Worm (Caenorhabditis elegans) whole organism, L1 larva: ENCODE measurements around the gene glb-1.

Experiments
- C04F5.9 ChIP-seq: sonication (generic microtip); optimal IDR thresholded peaks from 2 replicates; lab custom pipeline; 2016; ENCODE audit warnings: missing genetic modification characterization, missing compliant biosample characterization
- blmp-1 ChIP-seq: fragments of 150-350 bp; optimal IDR thresholded peaks from 2 replicates; lab custom pipeline; 2014; ENCODE audit warnings: missing biosample characterization, missing genetic modification characterization
- ceh-8 ChIP-seq: fragments of 200-800 bp; sonication (Bioruptor generic); optimal IDR thresholded peaks from 2 replicates; lab custom pipeline; 2018; ENCODE audit warnings: mild to moderate bottlenecking, missing genetic modification characterization, moderate library complexity, missing compliant biosample characterization
- ceh-82 ChIP-seq, 3 experiments: fragments of 150-350 bp in 1 of 3; sonication (generic microtip) in 2 of 3; optimal IDR thresholded peaks; 2 replicates each; lab custom pipeline; 2014 to 2017; ENCODE audit warnings: missing biosample characterization in 3 of 3, missing genetic modification characterization in 3 of 3
- ces-1 ChIP-seq: fragments of 150-350 bp; optimal IDR thresholded peaks from 2 replicates; lab custom pipeline; 2014; ENCODE audit warnings: missing biosample characterization, missing genetic modification reagents, missing genetic modification characterization
- dpl-1 ChIP-seq, 3 experiments: fragments of 150-350 bp in 2 of 3; sonication (generic microtip) in 1 of 3; optimal IDR thresholded peaks; 2 replicates each; lab custom pipeline; 2014 to 2017; ENCODE audit warnings: missing biosample characterization in 3 of 3, missing genetic modification characterization in 3 of 3, missing genetic modification reagents in 3 of 3
- ets-5 ChIP-seq: fragments of 200-800 bp; sonication (Bioruptor generic); IDR thresholded peaks from 2 replicates; pipeline ENCODE4 v1.3.6; 2022; ENCODE audit warnings: missing genetic modification characterization, missing compliant biosample characterization
- fkh-10 ChIP-seq: sonication (generic microtip); optimal IDR thresholded peaks from 2 replicates; lab custom pipeline; 2017; ENCODE audit warnings: missing biosample characterization, missing genetic modification reagents, missing genetic modification characterization
- fkh-4 ChIP-seq: sonication (generic microtip); optimal IDR thresholded peaks from 2 replicates; lab custom pipeline; 2016; ENCODE audit warnings: missing compliant biosample characterization, missing genetic modification characterization, borderline replicate concordance
- fos-1 ChIP-seq: fragments of 150-350 bp; optimal IDR thresholded peaks from 2 replicates; lab custom pipeline; 2014; ENCODE audit warnings: missing biosample characterization, missing genetic modification characterization
- hlh-4 ChIP-seq: sonication (generic microtip); optimal IDR thresholded peaks from 2 replicates; lab custom pipeline; 2016; ENCODE audit warnings: mild to moderate bottlenecking, missing genetic modification characterization, missing compliant biosample characterization
- hpl-2 ChIP-seq: fragments of 150-350 bp; optimal IDR thresholded peaks from 2 replicates; lab custom pipeline; 2014; ENCODE audit warnings: missing biosample characterization, missing genetic modification reagents, missing genetic modification characterization
- irx-1 ChIP-seq: sonication (generic microtip); optimal IDR thresholded peaks from 2 replicates; lab custom pipeline; 2016; ENCODE audit warnings: missing genetic modification characterization, missing compliant biosample characterization
- isw-1 ChIP-seq: fragments of 200-800 bp; sonication (Bioruptor generic); IDR thresholded peaks from 2 replicates; pipeline ENCODE4 v1.3.6; 2022; ENCODE audit warnings: missing genetic modification characterization, missing compliant biosample characterization
- jun-1 ChIP-seq: fragments of 150-350 bp; optimal IDR thresholded peaks from 2 replicates; lab custom pipeline; 2014; ENCODE audit warnings: missing biosample characterization, missing genetic modification reagents, missing genetic modification characterization
- lin-13 ChIP-seq: fragments of 150-350 bp; optimal IDR thresholded peaks from 2 replicates; lab custom pipeline; 2014; ENCODE audit warnings: missing biosample characterization, missing genetic modification reagents, missing genetic modification characterization
- lin-14 ChIP-seq: fragments of 200-800 bp; sonication (Bioruptor generic); optimal IDR thresholded peaks from 2 replicates; lab custom pipeline; 2018; ENCODE audit warnings: mild to moderate bottlenecking, missing genetic modification characterization, moderate library complexity, missing compliant biosample characterization
- lin-35 ChIP-seq, 2 experiments: fragments of 150-350 bp; optimal IDR thresholded peaks; 2 replicates each; lab custom pipeline; 2014; ENCODE audit warnings: missing biosample characterization in 2 of 2, missing genetic modification characterization in 2 of 2, missing genetic modification reagents in 2 of 2
- lin-39 ChIP-seq: fragments of 150-350 bp; optimal IDR thresholded peaks from 2 replicates; lab custom pipeline; 2014; ENCODE audit warnings: missing biosample characterization, missing genetic modification reagents, missing genetic modification characterization
- lsy-2 ChIP-seq, 2 experiments: fragments of 150-350 bp; optimal IDR thresholded peaks; 2 replicates each; lab custom pipeline; 2014; ENCODE audit warnings: missing biosample characterization in 2 of 2, missing genetic modification characterization in 2 of 2
- mef-2 ChIP-seq: fragments of 150-350 bp; optimal IDR thresholded peaks from 2 replicates; lab custom pipeline; 2014; ENCODE audit warnings: missing biosample characterization, missing genetic modification characterization
- mep-1 ChIP-seq: fragments of 150-350 bp; optimal IDR thresholded peaks from 2 replicates; lab custom pipeline; 2014; ENCODE audit warnings: missing biosample characterization, missing genetic modification characterization
- nhr-12 ChIP-seq: sonication (generic microtip); optimal IDR thresholded peaks from 2 replicates; lab custom pipeline; 2017; ENCODE audit warnings: missing biosample characterization, missing genetic modification characterization
- nhr-20 ChIP-seq: sonication (generic microtip); optimal IDR thresholded peaks from 2 replicates; lab custom pipeline; 2016; ENCODE audit warnings: mild to moderate bottlenecking, missing genetic modification characterization, missing compliant biosample characterization
- nhr-237 ChIP-seq: fragments of 150-350 bp; optimal IDR thresholded peaks from 2 replicates; lab custom pipeline; 2014; ENCODE audit warnings: missing biosample characterization, missing genetic modification characterization
- nhr-71 ChIP-seq: sonication (generic microtip); optimal IDR thresholded peaks from 2 replicates; lab custom pipeline; 2016; ENCODE audit warnings: mild to moderate bottlenecking, missing genetic modification characterization, moderate library complexity, missing compliant biosample characterization
- nhr-84 ChIP-seq: sonication (generic microtip); optimal IDR thresholded peaks from 2 replicates; lab custom pipeline; 2017; ENCODE audit warnings: missing biosample characterization, missing genetic modification characterization
- nhr-85 ChIP-seq: sonication (generic microtip); peaks from one replicate; lab custom pipeline; 2016; ENCODE audit warnings: missing genetic modification characterization, inconsistent platforms, missing compliant biosample characterization
- rnt-1 ChIP-seq: sonication (generic microtip); optimal IDR thresholded peaks from 2 replicates; lab custom pipeline; 2016; ENCODE audit warnings: mild to moderate bottlenecking, missing genetic modification characterization, moderate library complexity, missing compliant biosample characterization
- skn-1 ChIP-seq: fragments of 150-350 bp; optimal IDR thresholded peaks from 2 replicates; lab custom pipeline; 2014; ENCODE audit warnings: missing biosample characterization, missing genetic modification characterization
- snpc-4 ChIP-seq: fragments of 150-350 bp; optimal IDR thresholded peaks from 2 replicates; lab custom pipeline; 2014; ENCODE audit warnings: missing biosample characterization, missing genetic modification characterization
- snu-23 ChIP-seq: sonication (generic microtip); optimal IDR thresholded peaks from 2 replicates; lab custom pipeline; 2016; ENCODE audit warnings: missing genetic modification characterization, missing compliant biosample characterization
- sox-4 ChIP-seq: sonication (generic microtip); optimal IDR thresholded peaks from 2 replicates; lab custom pipeline; 2016; ENCODE audit warnings: missing genetic modification characterization, missing compliant biosample characterization
- sptf-1 ChIP-seq: fragments of 150-350 bp; optimal IDR thresholded peaks from 2 replicates; lab custom pipeline; 2014; ENCODE audit warnings: missing biosample characterization, missing genetic modification characterization
- swsn-7 ChIP-seq: sonication (generic microtip); optimal IDR thresholded peaks from 2 replicates; lab custom pipeline; 2016; ENCODE audit warnings: missing genetic modification characterization, missing compliant biosample characterization
- unc-30 ChIP-seq: sonication (generic microtip); optimal IDR thresholded peaks from 2 replicates; lab custom pipeline; 2017; ENCODE audit warnings: missing biosample characterization, missing genetic modification characterization
- unc-86 ChIP-seq: sonication (generic microtip); optimal IDR thresholded peaks from 2 replicates; lab custom pipeline; 2016; ENCODE audit warnings: missing genetic modification characterization, missing compliant biosample characterization
- unc-98 ChIP-seq: fragments of 200-800 bp; sonication (Bioruptor generic); IDR thresholded peaks from 2 replicates; pipeline ENCODE4 v1.3.6; 2022; ENCODE audit warnings: missing genetic modification characterization, missing compliant biosample characterization
- vab-15 ChIP-seq: sonication (generic microtip); optimal IDR thresholded peaks from 2 replicates; lab custom pipeline; 2017; ENCODE audit warnings: missing genotype, mild to moderate bottlenecking, missing genetic modification characterization, missing compliant biosample characterization
- xbp-1 ChIP-seq: sonication (generic microtip); optimal IDR thresholded peaks from 2 replicates; lab custom pipeline; 2016; ENCODE audit warnings: missing genetic modification characterization, missing compliant biosample characterization
- zag-1 ChIP-seq: fragments of 150-350 bp; optimal IDR thresholded peaks from 2 replicates; lab custom pipeline; 2014; ENCODE audit warnings: missing biosample characterization, missing genetic modification characterization
- ztf-11 ChIP-seq, 2 experiments: sonication (generic microtip); optimal IDR thresholded peaks; 2 replicates each; lab custom pipeline; 2016 to 2017; ENCODE audit warnings: missing genetic modification characterization in 2 of 2, missing biosample characterization in 1 of 2, missing compliant biosample characterization in 1 of 2

Gene glb-1

ce11 chrIII:8933696-8934095 lies 10.6 kb upstream of the glb-1 start:
- peak; percentile 0 for TF ChIP-seq nhr-71 (tag; lab: Kevin White, UChicago)
- peak in 1 of 2 experiments; percentile 21 for TF ChIP-seq lsy-2 (tag; optimal IDR thresholded peaks at IDR 0.05; lab: Kevin White, UChicago)
- TF ChIP-seq ceh-82 (tag; optimal IDR thresholded peaks at IDR 0.05; lab: Kevin White, UChicago) = peak in 1 of 3 experiments; percentile 14
- peak; percentile 54 for TF ChIP-seq lin-14 (GFP tag; lab: Kevin White, UChicago)
- TF ChIP-seq C04F5.9 = no peak

DNA sequence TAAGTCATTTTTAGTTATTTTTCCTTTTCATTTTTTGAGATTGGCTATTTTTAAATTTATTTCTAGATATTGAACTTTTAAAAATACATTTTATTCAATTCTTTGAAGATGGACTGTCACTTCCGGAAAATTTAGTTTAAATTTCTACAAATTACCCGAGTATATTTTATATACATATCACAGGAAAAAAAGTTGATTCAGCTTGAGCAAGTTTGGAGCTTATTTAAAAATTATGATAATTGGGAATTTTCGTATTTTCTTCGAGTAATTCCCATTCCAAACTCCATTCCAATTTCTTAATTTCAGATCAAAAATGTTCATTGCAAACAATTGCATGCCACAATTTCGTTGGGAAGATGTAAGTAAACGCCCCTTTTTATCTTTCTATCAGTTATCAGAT lies 6.6 kb upstream of the glb-1 start, which contains the start of gene arrd-15:
TSS of gene arrd-15 (plus strand) at position 301 of the 400 bp plus-strand sequence.
- TF ChIP-seq nhr-85 = no peak
- no peak for TF ChIP-seq jun-1
- no peak for TF ChIP-seq sox-4
- TF ChIP-seq hpl-2 (GFP tag; lab: Kevin White, UChicago) = no peak
- no peak for TF ChIP-seq ztf-11 (tag; optimal IDR thresholded peaks at IDR 0.05; lab: Kevin White, UChicago)
- TF ChIP-seq ces-1 = no peak

- TF ChIP-seq fkh-4 (tag; lab: Kevin White, UChicago) (no peak), unc-30 (tag; lab: Kevin White, UChicago) (no peak), hpl-2 (GFP tag; lab: Kevin White, UChicago) (no peak), hlh-4 (no peak), swsn-7 (tag; lab: Kevin White, UChicago) (no peak), nhr-237 (tag; lab: Kevin White, UChicago) (no peak), ets-5 (GFP tag; lab: Robert Waterston, UW) (no peak), skn-1 (tag; lab: Kevin White, UChicago) (no peak), lin-14 (GFP tag; lab: Kevin White, UChicago) (peak; percentile 62), lin-35 (GFP tag; optimal IDR thresholded peaks at IDR 0.05; lab: Kevin White, UChicago) (no peak), snu-23 (peak; percentile 20), lin-39 (tag; lab: Kevin White, UChicago) (no peak), nhr-12 (tag; lab: Kevin White, UChicago) (no peak), mef-2 (no peak), nhr-20 (tag; lab: Kevin White, UChicago) (peak; percentile 50), rnt-1 (tag; lab: Kevin White, UChicago) (no peak), fkh-10 (GFP tag; lab: Kevin White, UChicago) (no peak), irx-1 (tag; lab: Kevin White, UChicago) (no peak), zag-1 (tag; lab: Kevin White, UChicago) (no peak), nhr-84 (tag; lab: Kevin White, UChicago) (no peak), unc-98 (no peak), nhr-85 (no peak), snpc-4 (tag; lab: Kevin White, UChicago) (no peak), ceh-82 (tag; optimal IDR thresholded peaks at IDR 0.05; lab: Kevin White, UChicago) (no peak), lin-13 (no peak), unc-86 (no peak), vab-15 (tag; lab: Kevin White, UChicago) (no peak), blmp-1 (tag; lab: Kevin White, UChicago) (peak; percentile 87), mep-1 (tag; lab: Kevin White, UChicago) (peak; percentile 33), nhr-71 (tag; lab: Kevin White, UChicago) (peak; percentile 13), dpl-1 (GFP tag; optimal IDR thresholded peaks at IDR 0.05; lab: Kevin White, UChicago) (peak in 2 of 3 experiments; percentile 6 to 26), sptf-1 (no peak), ztf-11 (tag; optimal IDR thresholded peaks at IDR 0.05; lab: Kevin White, UChicago) (no peak), isw-1 (no peak), ceh-8 (no peak), xbp-1 (tag; lab: Kevin White, UChicago) (no peak), fos-1 (tag; lab: Kevin White, UChicago) (no peak)
Observed at ce11 chrIII:8926512-8926911, 3.4 kb upstream of the glb-1 start.
